Fruit fly (Drosophila melanogaster): ENCODE results near the gene jar.

The jar gene

DNA sequence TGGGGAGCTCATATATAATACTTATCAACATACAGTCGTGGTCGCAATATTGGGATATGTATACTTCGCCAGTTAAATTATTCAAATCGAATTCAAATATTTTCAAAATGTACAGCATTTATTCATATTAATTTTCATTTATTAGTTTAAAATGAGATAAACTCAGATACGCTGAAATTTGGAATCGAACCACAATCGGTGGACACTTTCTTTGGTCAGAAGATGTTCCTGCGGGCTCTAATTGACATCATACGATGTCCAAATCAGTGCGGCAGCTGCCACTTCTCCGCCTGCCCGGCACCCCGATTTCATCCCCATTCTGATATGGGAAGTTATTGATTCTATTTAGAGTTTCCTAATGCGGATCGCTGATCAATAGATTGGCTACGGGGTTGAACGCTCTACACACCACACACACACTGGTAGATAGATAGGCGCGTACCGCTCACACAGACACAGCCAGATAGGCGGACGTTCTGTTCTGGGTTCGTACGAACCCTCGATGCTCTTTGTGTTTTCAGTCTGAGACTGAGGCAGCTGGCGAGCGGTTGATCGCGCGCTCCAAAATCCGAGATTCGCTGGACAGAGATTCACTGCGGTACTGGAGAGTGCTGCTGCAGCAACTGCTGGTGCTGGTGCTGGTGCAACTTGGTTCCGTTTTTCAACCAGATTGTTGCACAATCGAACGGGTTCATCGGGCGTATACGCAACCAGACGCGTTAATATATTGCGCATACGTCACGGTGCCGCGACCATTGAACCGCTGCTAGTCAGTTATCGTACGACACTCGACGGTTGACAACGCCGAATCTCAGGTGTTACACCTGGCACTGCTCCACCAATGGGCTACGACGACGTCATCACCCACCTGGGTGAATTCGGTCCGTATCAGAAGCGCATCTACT is 5.3 kb upstream of the jar start, which contains the start of gene Orct (continued):
- no peak for TF ChIP-seq CG10565 (GFP tag; optimal IDR thresholded peaks at IDR 0.05)
- TF ChIP-seq CG32532 (GFP tag; IDR thresholded peaks at IDR 0.05), result peak; percentile 79
- peak; percentile 32 for TF ChIP-seq CG18764 (GFP tag; optimal IDR thresholded peaks at IDR 0.05)
- TF ChIP-seq tap (tag; optimal IDR thresholded peaks at IDR 0.05), result peak; percentile 77
- TF ChIP-seq CG1603 (tag; optimal IDR thresholded peaks at IDR 0.05), result peak; percentile 69
- peak; percentile 70 for TF ChIP-seq caup (GFP tag; optimal IDR thresholded peaks at IDR 0.05; ENCODE audit: severe bottlenecking)
- TF ChIP-seq Atf3 (GFP tag; optimal IDR thresholded peaks at IDR 0.05), result peak; percentile 43
- TF ChIP-seq Spps (tag; optimal IDR thresholded peaks at IDR 0.05), result no peak
- peak; percentile 9 for TF ChIP-seq ftz-f1 (GFP tag; optimal IDR thresholded peaks at IDR 0.05)
- TF ChIP-seq NFAT (GFP tag; IDR thresholded peaks at IDR 0.05), result peak; percentile 49
- TF ChIP-seq D19A (tag; optimal IDR thresholded peaks at IDR 0.05), result peak; percentile 85
- TF ChIP-seq Abd-B (GFP tag; optimal IDR thresholded peaks at IDR 0.05), result peak; percentile 58
- TF ChIP-seq CG2875 (GFP tag; optimal IDR thresholded peaks at IDR 0.05), result peak; percentile 36
- TF ChIP-seq slbo (GFP tag; IDR thresholded peaks at IDR 0.05), result peak; percentile 84
- peak; percentile 10 for TF ChIP-seq MTF-1 (GFP tag; optimal IDR thresholded peaks at IDR 0.05; ENCODE audit: borderline replicate concordance)
- peak; percentile 84 for TF ChIP-seq CG8924 (tag; optimal IDR thresholded peaks at IDR 0.05)
- TF ChIP-seq CG5245 (GFP tag; optimal IDR thresholded peaks at IDR 0.05), result peak; percentile 30
- peak; percentile 78 for TF ChIP-seq Dek (tag; optimal IDR thresholded peaks at IDR 0.05)
- TF ChIP-seq bowl (GFP tag; IDR thresholded peaks at IDR 0.05), result 0 out of 2 replicates have a peak, but pooled peaks have one; percentile 6
- TF ChIP-seq CG12236 (GFP tag; optimal IDR thresholded peaks at IDR 0.05), result no peak
- no peak for TF ChIP-seq pita (GFP tag; optimal IDR thresholded peaks at IDR 0.05)
- peak; percentile 48; the same call in 1 of the 2 replicates for TF ChIP-seq Taf1 (GFP tag; IDR thresholded peaks at IDR 0.05)
- peak; percentile 80 for TF ChIP-seq CG30403 (GFP tag; optimal IDR thresholded peaks at IDR 0.05)
- TF ChIP-seq gcm (GFP tag; optimal IDR thresholded peaks at IDR 0.05), result peak; percentile 71
- peak; percentile 40 for TF ChIP-seq CG30431 (GFP tag; optimal IDR thresholded peaks at IDR 0.05)
- peak; percentile 72 for TF ChIP-seq CG11695 (GFP tag; IDR thresholded peaks at IDR 0.05)
- peak; percentile 13 for TF ChIP-seq CG4617 (GFP tag; optimal IDR thresholded peaks at IDR 0.05; ENCODE audit: borderline replicate concordance)
- TF ChIP-seq CG4424 (GFP tag; optimal IDR thresholded peaks at IDR 0.05), result peak; percentile 67
- TF ChIP-seq tll (GFP tag; optimal IDR thresholded peaks at IDR 0.05), result no peak
- TF ChIP-seq rib (GFP tag; IDR thresholded peaks at IDR 0.05), result no peak
- peak; percentile 38 for TF ChIP-seq CG1602 (GFP tag; optimal IDR thresholded peaks at IDR 0.05)
- TF ChIP-seq CG2712 (tag; optimal IDR thresholded peaks at IDR 0.05), result peak; percentile 80
- TF ChIP-seq wor (GFP tag; IDR thresholded peaks at IDR 0.05), result peak; percentile 35; the same call in 1 of the 2 replicates
- TF ChIP-seq CG15011 (GFP tag; optimal IDR thresholded peaks at IDR 0.05), result peak; percentile 78
- TF ChIP-seq Fer1 (GFP tag; optimal IDR thresholded peaks at IDR 0.05), result peak; percentile 87
- peak; percentile 15 for TF ChIP-seq trem (tag; optimal IDR thresholded peaks at IDR 0.05)
- no peak for TF ChIP-seq sna (GFP tag; IDR thresholded peaks at IDR 0.05; ENCODE audit: partially characterized antibody)
- TF ChIP-seq CG13775 (GFP tag; optimal IDR thresholded peaks at IDR 0.05), result peak; percentile 86
- TF ChIP-seq CG2199 (GFP tag; IDR thresholded peaks at IDR 0.05), result no peak
- TF ChIP-seq Dip2 (GFP tag; IDR thresholded peaks at IDR 0.05), result no peak
- no peak for TF ChIP-seq Bdp1 (GFP tag; optimal IDR thresholded peaks at IDR 0.05)
- TF ChIP-seq CrebB (tag; optimal IDR thresholded peaks at IDR 0.05), result peak; percentile 70
- TF ChIP-seq cg (GFP tag; optimal IDR thresholded peaks at IDR 0.05), result peak; percentile 71
- no peak for TF ChIP-seq Six4 (GFP tag; optimal IDR thresholded peaks at IDR 0.05)
- TF ChIP-seq CG6272 (GFP tag; IDR thresholded peaks at IDR 0.05), result peak; percentile 53
- TF ChIP-seq tna (GFP tag; IDR thresholded peaks at IDR 0.05; ENCODE audit: partially characterized antibody), result no peak
- TF ChIP-seq Eip74EF (GFP tag; optimal IDR thresholded peaks at IDR 0.05), result peak in 1 of 2 experiments; percentile 71
- TF ChIP-seq nerfin-1 (tag; optimal IDR thresholded peaks at IDR 0.05), result peak; percentile 54

Measured in whole organism, embryonic.